Fruit fly (Drosophila melanogaster) whole organism, embryonic: Measurements from ENCODE around the gene BTBD9.
A peak's percentile ranks its signal among the peaks of the same experiment; 100 is the strongest.

Experiments used
- ATbp ChIP-seq: fragments of 200-800 bp; sonication (Bioruptor generic); optimal IDR thresholded peaks from 2 replicates; lab custom pipeline; 2017; ENCODE audit warnings: missing biosample characterization, mild to moderate bottlenecking, missing genetic modification characterization, missing genetic modification reagents
- Abd-B ChIP-seq: fragments of 200-800 bp; sonication (Bioruptor generic); optimal IDR thresholded peaks from 2 replicates; lab custom pipeline; 2018; ENCODE audit warnings: missing biosample characterization, mild to moderate bottlenecking, missing genetic modification characterization, moderate library complexity
- BEAF-32 ChIP-seq: fragments of 200-800 bp; sonication (Bioruptor generic); optimal IDR thresholded peaks from 3 replicates; lab custom pipeline; 2017; ENCODE audit warnings: missing biosample characterization, missing genetic modification characterization, mild to moderate bottlenecking, moderate library complexity, missing genetic modification reagents
- CG13296 ChIP-seq: fragments of 200-800 bp; sonication (Bioruptor generic); optimal IDR thresholded peaks from 3 replicates; lab custom pipeline; 2018; ENCODE audit warnings: missing biosample characterization, mild to moderate bottlenecking, missing genetic modification characterization
- CG13894 ChIP-seq: fragments of 200-800 bp; sonication (Bioruptor generic); optimal IDR thresholded peaks from 3 replicates; lab custom pipeline; 2018; ENCODE audit warnings: missing biosample characterization, mild to moderate bottlenecking, missing genetic modification characterization, moderate library complexity
- CG2199 ChIP-seq: fragments of 200-800 bp; sonication (Bioruptor generic); IDR thresholded peaks from 3 replicates; pipeline ENCODE4 v1.3.6; 2022; ENCODE audit warnings: missing biosample characterization, missing genetic modification characterization
- CG3163 ChIP-seq: fragments of 200-800 bp; sonication (Bioruptor generic); optimal IDR thresholded peaks from 3 replicates; lab custom pipeline; 2016; ENCODE audit warnings: missing biosample characterization, missing genetic modification characterization
- CG34224 ChIP-seq: fragments of 200-800 bp; sonication (Bioruptor generic); IDR thresholded peaks from 3 replicates; pipeline ENCODE4 v1.3.6; 2022; ENCODE audit warnings: missing biosample characterization, missing genetic modification characterization; ENCODE audit not compliant: partially characterized antibody
- CG6272 ChIP-seq: fragments of 200-800 bp; sonication (Bioruptor generic); IDR thresholded peaks from 2 replicates; pipeline ENCODE4 v1.3.6; 2022; ENCODE audit warnings: missing biosample characterization, missing genetic modification characterization
- CG7357 ChIP-seq: fragments of 200-800 bp; sonication (Bioruptor generic); IDR thresholded peaks from 3 replicates; pipeline ENCODE4 v1.3.6; 2022; ENCODE audit warnings: missing biosample characterization, missing genetic modification characterization
- CG8290 ChIP-seq, 3 experiments: fragments of 200-800 bp; sonication (Bioruptor generic); optimal IDR thresholded peaks; 2 replicates each; lab custom pipeline; 2016 to 2019; ENCODE audit warnings: missing biosample characterization in 3 of 3, missing genetic modification characterization in 3 of 3, mild to moderate bottlenecking in 2 of 3, moderate library complexity in 1 of 3
- Deaf1 ChIP-seq: fragments of 200-800 bp; optimal IDR thresholded peaks from 3 replicates; lab custom pipeline; 2019; ENCODE audit warnings: missing biosample characterization, mild to moderate bottlenecking, missing genetic modification characterization, moderate library complexity
- H2.0 ChIP-seq: fragments of 200-800 bp; sonication (Bioruptor generic); IDR thresholded peaks from 2 replicates; pipeline ENCODE4 v1.3.6; 2022; ENCODE audit warnings: missing biosample characterization, missing genetic modification characterization
- Jarid2 ChIP-seq: fragments of 200-800 bp; sonication (Bioruptor generic); optimal IDR thresholded peaks from 3 replicates; lab custom pipeline; 2017; ENCODE audit warnings: mild to moderate bottlenecking, missing biosample characterization, missing genetic modification reagents, missing genetic modification characterization
- Mad ChIP-seq: fragments of 200-800 bp; sonication (Bioruptor generic); optimal IDR thresholded peaks from 2 replicates; lab custom pipeline; 2016; ENCODE audit warnings: missing biosample characterization, missing genetic modification characterization
- Med ChIP-seq: fragments of 200-800 bp; sonication (Bioruptor generic); peaks from one replicate; lab custom pipeline; 2016; ENCODE audit warnings: missing biosample characterization, missing genetic modification characterization, mild to moderate bottlenecking, inconsistent platforms, moderate library complexity
- Myb ChIP-seq: fragments of 200-800 bp; sonication (Bioruptor generic); optimal IDR thresholded peaks from 2 replicates; lab custom pipeline; 2016; ENCODE audit warnings: missing biosample characterization, missing genetic modification characterization
- NfI ChIP-seq: fragments of 200-800 bp; sonication (Bioruptor generic); optimal IDR thresholded peaks from 3 replicates; lab custom pipeline; 2018; ENCODE audit warnings: missing biosample characterization, mild to moderate bottlenecking, missing genetic modification characterization, moderate library complexity
- PHDP ChIP-seq: fragments of 200-800 bp; sonication (Bioruptor generic); optimal IDR thresholded peaks from 3 replicates; lab custom pipeline; 2018; ENCODE audit warnings: missing biosample characterization, mild to moderate bottlenecking, missing genetic modification characterization, moderate library complexity
- Pdp1 ChIP-seq, 2 experiments: fragments of 200-800 bp; sonication (Bioruptor generic); optimal IDR thresholded peaks; 3 replicates each; lab custom pipeline; 2016; ENCODE audit warnings: missing biosample characterization in 2 of 2, missing genetic modification characterization in 2 of 2, mild to moderate bottlenecking in 1 of 2, moderate library complexity in 1 of 2
- Sin3A ChIP-seq: fragments of >200 bp; optimal IDR thresholded peaks from 2 replicates; lab custom pipeline; 2018
- Taf1 ChIP-seq: fragments of 200-800 bp; sonication (Bioruptor generic); IDR thresholded peaks from 2 replicates; pipeline ENCODE4 v1.3.6; 2022; ENCODE audit warnings: missing biosample characterization, missing genetic modification characterization
- Tbp ChIP-seq: fragments of >200 bp; optimal IDR thresholded peaks from 2 replicates; lab custom pipeline; 2018; ENCODE audit warnings: missing biosample characterization, missing genetic modification characterization
- ab ChIP-seq: fragments of 200-800 bp; sonication (Bioruptor generic); optimal IDR thresholded peaks from 2 replicates; lab custom pipeline; 2016; ENCODE audit warnings: missing biosample characterization, missing genetic modification characterization
- abd-A ChIP-seq: fragments of 200-800 bp; sonication (Bioruptor generic); optimal IDR thresholded peaks from 3 replicates; lab custom pipeline; 2019; ENCODE audit warnings: missing biosample characterization, mild to moderate bottlenecking, missing genetic modification characterization, moderate library complexity
- ase ChIP-seq: fragments of 200-800 bp; sonication (Bioruptor generic); IDR thresholded peaks from 3 replicates; pipeline ENCODE4 v1.3.6; 2022; ENCODE audit warnings: missing biosample characterization, missing genetic modification characterization
- bbx ChIP-seq: fragments of 200-800 bp; sonication (Bioruptor generic); IDR thresholded peaks from 2 replicates; pipeline ENCODE4 v1.3.6; 2022; ENCODE audit warnings: missing biosample characterization, missing genetic modification characterization; ENCODE audit not compliant: partially characterized antibody
- bsh ChIP-seq, 2 experiments: fragments of 200-800 bp; sonication (Bioruptor generic); optimal IDR thresholded peaks; 2 replicates each; lab custom pipeline; 2017 to 2018; ENCODE audit warnings: mild to moderate bottlenecking in 2 of 2, missing biosample characterization in 2 of 2, missing genetic modification characterization in 2 of 2, moderate library complexity in 1 of 2
- caup ChIP-seq: fragments of 200-800 bp; sonication (Bioruptor generic); optimal IDR thresholded peaks from 3 replicates; lab custom pipeline; 2017; ENCODE audit warnings: missing biosample characterization, mild to moderate bottlenecking, missing genetic modification characterization, moderate library complexity; ENCODE audit not compliant: severe bottlenecking
- cg ChIP-seq: fragments of 200-800 bp; sonication (Bioruptor generic); optimal IDR thresholded peaks from 3 replicates; lab custom pipeline; 2019; ENCODE audit warnings: missing biosample characterization, mild to moderate bottlenecking, missing genetic modification characterization, moderate library complexity
- chif ChIP-seq, 2 experiments: fragments of 200-800 bp; sonication (Bioruptor generic); optimal IDR thresholded peaks; 3 replicates each; lab custom pipeline; 2016; ENCODE audit warnings: missing biosample characterization in 2 of 2, missing genetic modification characterization in 2 of 2
- chinmo ChIP-seq: fragments of 200-800 bp; sonication (Bioruptor generic); IDR thresholded peaks from 4 replicates; pipeline ENCODE4 v1.3.6; 2022; ENCODE audit warnings: missing biosample characterization, missing genetic modification characterization; ENCODE audit not compliant: partially characterized antibody
- crol ChIP-seq: fragments of 200-800 bp; sonication (Bioruptor generic); IDR thresholded peaks from 2 replicates; pipeline ENCODE4 v1.3.6; 2022; ENCODE audit warnings: missing biosample characterization, missing genetic modification characterization
- ewg ChIP-seq: fragments of 200-800 bp; sonication (Bioruptor generic); optimal IDR thresholded peaks from 3 replicates; lab custom pipeline; 2017; ENCODE audit warnings: mild to moderate bottlenecking, missing biosample characterization, missing genetic modification reagents, missing genetic modification characterization
- exex ChIP-seq: fragments of 200-800 bp; sonication (Bioruptor generic); optimal IDR thresholded peaks from 4 replicates; lab custom pipeline; 2018; ENCODE audit warnings: missing biosample characterization, mild to moderate bottlenecking, missing genetic modification characterization, moderate library complexity
- gce ChIP-seq: fragments of 200-800 bp; sonication (Bioruptor generic); IDR thresholded peaks from 3 replicates; pipeline ENCODE4 v1.3.6; 2022; ENCODE audit warnings: missing biosample characterization, missing genetic modification characterization
- gem ChIP-seq: fragments of 200-800 bp; sonication (Bioruptor generic); optimal IDR thresholded peaks from 2 replicates; lab custom pipeline; 2019; ENCODE audit warnings: missing biosample characterization, mild to moderate bottlenecking, missing genetic modification characterization, moderate library complexity
- gsb-n ChIP-seq: fragments of 200-800 bp; sonication (Bioruptor generic); optimal IDR thresholded peaks from 3 replicates; lab custom pipeline; 2018; ENCODE audit warnings: missing biosample characterization, mild to moderate bottlenecking, missing genetic modification characterization
- gt ChIP-seq: fragments of 200-800 bp; sonication (Bioruptor generic); IDR thresholded peaks from 2 replicates; pipeline ENCODE4 v1.3.6; 2022; ENCODE audit warnings: missing biosample characterization, missing genetic modification characterization
- kni ChIP-seq: fragments of 200-800 bp; sonication (Bioruptor generic); optimal IDR thresholded peaks from 3 replicates; lab custom pipeline; 2017; ENCODE audit warnings: mild to moderate bottlenecking, missing biosample characterization, missing genetic modification reagents, missing genetic modification characterization
- lbe ChIP-seq: fragments of 200-800 bp; sonication (Bioruptor generic); optimal IDR thresholded peaks from 2 replicates; lab custom pipeline; 2016; ENCODE audit warnings: missing biosample characterization, mild to moderate bottlenecking, missing genetic modification characterization
- oc ChIP-seq: fragments of 200-800 bp; sonication (Bioruptor generic); optimal IDR thresholded peaks from 2 replicates; lab custom pipeline; 2018; ENCODE audit warnings: missing biosample characterization, mild to moderate bottlenecking, missing genetic modification characterization, moderate library complexity
- pb ChIP-seq: fragments of 200-800 bp; sonication (Bioruptor generic); optimal IDR thresholded peaks from 3 replicates; lab custom pipeline; 2016; ENCODE audit warnings: missing biosample characterization, missing genetic modification characterization
- ro ChIP-seq: fragments of 200-800 bp; sonication (Bioruptor generic); IDR thresholded peaks from 2 replicates; pipeline ENCODE4 v1.3.6; 2022; ENCODE audit warnings: missing biosample characterization, missing genetic modification characterization
- run ChIP-seq: fragments of 200-800 bp; sonication (Bioruptor generic); optimal IDR thresholded peaks from 3 replicates; lab custom pipeline; 2018; ENCODE audit warnings: missing biosample characterization, mild to moderate bottlenecking, missing genetic modification characterization
- sens ChIP-seq: fragments of 200-800 bp; sonication (Bioruptor generic); peaks from one replicate; lab custom pipeline; 2016; ENCODE audit warnings: missing biosample characterization, missing genetic modification characterization
- so ChIP-seq: fragments of 200-800 bp; sonication (Bioruptor generic); IDR thresholded peaks from 3 replicates; pipeline ENCODE4 v1.3.6; 2022; ENCODE audit warnings: missing biosample characterization, missing genetic modification characterization
- tup ChIP-seq: fragments of 200-800 bp; sonication (Bioruptor generic); optimal IDR thresholded peaks from 2 replicates; lab custom pipeline; 2016; ENCODE audit warnings: missing biosample characterization, mild to moderate bottlenecking, missing genetic modification characterization, moderate library complexity
- yki ChIP-seq: fragments of >200 bp; optimal IDR thresholded peaks from 3 replicates; lab custom pipeline; 2018

The BTBD9 gene

dm6 chrX:10738151-10738430, 30.2 kb upstream of the BTBD9 start:
- TF ChIP-seq so (0 out of 3 replicates have a peak, but pooled peaks have one; percentile 24), Sin3A (lab: Kevin White, UChicago) (no peak), gem (tag; lab: Kevin White, UChicago) (no peak), cg (GFP tag; lab: Kevin White, UChicago) (peak; percentile 6), chif (GFP tag; optimal IDR thresholded peaks at IDR 0.05; lab: Kevin White, UChicago) (no peak), abd-A (tag; lab: Kevin White, UChicago) (peak; percentile 90), CG13894 (tag; lab: Kevin White, UChicago) (peak; percentile 62), crol (GFP tag; lab: Robert Waterston, UW) (peak; percentile 94), Med (GFP tag; lab: Kevin White, UChicago) (peak; percentile 61)

dm6 chrX:10738835-10739371, 29.4 kb upstream of the BTBD9 start:
- TF ChIP-seq CG34224 (GFP tag; lab: Robert Waterston, UW) (0 out of 3 replicates have a peak, but pooled peaks have one; percentile 45), Abd-B (GFP tag; lab: Kevin White, UChicago) (peak; percentile 36), BEAF-32 (GFP tag; lab: Kevin White, UChicago) (no peak), tup (GFP tag; lab: Kevin White, UChicago) (no peak), Myb (GFP tag; lab: Kevin White, UChicago) (no peak), gce (GFP tag; lab: Robert Waterston, UW) (peak; percentile 27; the same call in 1 of the 3 replicates), bbx (GFP tag; lab: Robert Waterston, UW) (no peak), ab (no peak), NfI (GFP tag; lab: Kevin White, UChicago) (no peak), H2.0 (no peak), PHDP (tag; lab: Kevin White, UChicago) (no peak), kni (GFP tag; lab: Kevin White, UChicago) (peak; percentile 57), run (tag; lab: Kevin White, UChicago) (no peak), CG8290 (GFP tag; optimal IDR thresholded peaks at IDR 0.05; lab: Kevin White, UChicago) (peak; percentile 17), CG8290 (tag; optimal IDR thresholded peaks at IDR 0.05; lab: Kevin White, UChicago) (peak in 1 of 2 experiments; percentile 30), ase (no peak), chinmo (GFP tag; lab: Robert Waterston, UW) (peak; percentile 79; the same call in 2 of the 4 replicates), lbe (peak; percentile 31), Pdp1 (GFP tag; optimal IDR thresholded peaks at IDR 0.05; lab: Kevin White, UChicago) (peak in 1 of 2 experiments; percentile 99), Mad (no peak), ewg (GFP tag; lab: Kevin White, UChicago) (no peak), Tbp (GFP tag; lab: Kevin White, UChicago) (no peak), CG7357 (no peak), bsh (GFP tag; optimal IDR thresholded peaks at IDR 0.05; lab: Kevin White, UChicago) (peak in 1 of 2 experiments; percentile 25), sens (peak; percentile 11), oc (tag; lab: Kevin White, UChicago) (peak; percentile 49), Jarid2 (GFP tag; lab: Kevin White, UChicago) (no peak), pb (GFP tag; lab: Kevin White, UChicago) (peak; percentile 1), exex (tag; lab: Kevin White, UChicago) (no peak), CG13296 (GFP tag; lab: Kevin White, UChicago) (no peak), CG2199 (GFP tag; lab: Robert Waterston, UW) (0 out of 3 replicates have a peak, but pooled peaks have one; percentile 24), ro (no peak), CG3163 (GFP tag; lab: Kevin White, UChicago) (no peak), gt (GFP tag; lab: Robert Waterston, UW) (no peak), gsb-n (peak; percentile 29), caup (no peak), ATbp (GFP tag; lab: Kevin White, UChicago) (peak; percentile 2), CG6272 (GFP tag; lab: Robert Waterston, UW) (no peak), Taf1 (no peak), yki (lab: Kevin White, UChicago) (peak; percentile 88), Deaf1 (tag; lab: Kevin White, UChicago) (peak; percentile 15)
